Fruit fly (Drosophila melanogaster): ENCODE results near the gene CG12379.

DNA sequence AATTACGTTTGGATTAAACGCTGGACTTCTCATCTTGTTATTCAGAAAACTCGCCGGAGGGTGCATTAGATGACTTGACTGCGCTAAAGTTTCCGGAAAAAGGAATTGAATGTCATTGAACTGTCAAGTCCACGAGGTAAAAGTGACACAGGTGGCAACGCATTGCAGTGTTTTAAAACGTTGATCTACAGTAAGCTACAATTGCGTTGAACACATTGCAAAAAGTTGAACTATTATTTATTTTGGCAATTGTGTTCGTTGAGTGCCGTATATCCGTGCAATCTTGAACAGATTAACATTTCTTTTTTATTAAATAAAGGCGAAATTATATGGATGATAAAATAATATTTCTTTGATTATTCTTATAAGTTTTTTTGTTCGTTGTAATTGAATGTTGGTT lies 45.0 kb downstream of the CG12379 start, which contains the start of gene CG15599:
- TF ChIP-seq Abd-B (GFP tag; optimal IDR thresholded peaks at IDR 0.05), result no peak
- no peak for TF ChIP-seq Sp1 (GFP tag; optimal IDR thresholded peaks at IDR 0.05)
- TF ChIP-seq pan (optimal IDR thresholded peaks at IDR 0.05), result no peak
- no peak for TF ChIP-seq dmrt93B (GFP tag; optimal IDR thresholded peaks at IDR 0.05)
- TF ChIP-seq brk (GFP tag; optimal IDR thresholded peaks at IDR 0.05), result no peak
- TF ChIP-seq fru (GFP tag; optimal IDR thresholded peaks at IDR 0.05), result no peak
- TF ChIP-seq Dif (GFP tag; optimal IDR thresholded peaks at IDR 0.05; ENCODE audit: partially characterized antibody), result no peak
- no peak for TF ChIP-seq dsf (GFP tag; optimal IDR thresholded peaks at IDR 0.05; ENCODE audit: borderline replicate concordance)
- TF ChIP-seq OdsH (GFP tag; optimal IDR thresholded peaks at IDR 0.05), result no peak
- TF ChIP-seq Myc (optimal IDR thresholded peaks at IDR 0.05), result no peak
- no peak for TF ChIP-seq CrebA (GFP tag; optimal IDR thresholded peaks at IDR 0.05; ENCODE audit: borderline replicate concordance)
